Worm (Caenorhabditis elegans): ENCODE results near the gene srlf-5.

ce11 chrIV:12892194-12892593 lies 34.3 kb downstream of the srlf-5 start, which contains the start of gene K08D8.1:
- no peak for TF ChIP-seq ama-1 (optimal IDR thresholded peaks at IDR 0.05)
- TF ChIP-seq scrt-1 (GFP tag; IDR thresholded peaks at IDR 0.05) = no peak
- no peak for TF ChIP-seq sea-1 (GFP tag; conservative IDR thresholded peaks at IDR 0.05)

Data from whole organism, early embryonic.